Fruit fly (Drosophila melanogaster) whole organism, embryonic: ENCODE results near the gene Gr93d.

ENCODE experiments used
- ATbp ChIP-seq: fragments of 200-800 bp; sonication (Bioruptor generic); optimal IDR thresholded peaks from 2 replicates; lab custom pipeline; 2017; ENCODE audit warnings: missing biosample characterization, mild to moderate bottlenecking, missing genetic modification characterization, missing genetic modification reagents
- Asciz ChIP-seq: fragments of 200-800 bp; sonication (Bioruptor generic); optimal IDR thresholded peaks from 2 replicates; lab custom pipeline; 2017; ENCODE audit warnings: missing biosample characterization, mild to moderate bottlenecking, missing genetic modification characterization, missing genetic modification reagents
- C15 ChIP-seq: fragments of 200-800 bp; sonication (Bioruptor generic); IDR thresholded peaks from 3 replicates; pipeline ENCODE4 v1.3.6; 2022; ENCODE audit warnings: missing biosample characterization, missing genetic modification characterization
- CG10654 ChIP-seq: fragments of 200-800 bp; sonication (Bioruptor generic); optimal IDR thresholded peaks from 2 replicates; lab custom pipeline; 2016; ENCODE audit warnings: missing biosample characterization, missing genetic modification characterization
- CG10959 ChIP-seq: fragments of 200-800 bp; sonication (Bioruptor generic); IDR thresholded peaks from 2 replicates; pipeline ENCODE4 v1.3.6; 2022; ENCODE audit warnings: missing biosample characterization, missing genetic modification characterization
- CG11504 ChIP-seq: fragments of 200-800 bp; sonication (Bioruptor generic); optimal IDR thresholded peaks from 3 replicates; lab custom pipeline; 2019; ENCODE audit warnings: missing biosample characterization, mild to moderate bottlenecking, missing genetic modification characterization, moderate library complexity
- CG12659 ChIP-seq: fragments of 200-800 bp; sonication (Bioruptor generic); optimal IDR thresholded peaks from 3 replicates; lab custom pipeline; 2017; ENCODE audit warnings: mild to moderate bottlenecking, missing biosample characterization, missing genetic modification reagents, missing genetic modification characterization
- CG14667 ChIP-seq: fragments of 200-800 bp; sonication (Bioruptor generic); IDR thresholded peaks from 2 replicates; pipeline ENCODE4 v1.3.6; 2022; ENCODE audit warnings: missing biosample characterization, missing genetic modification characterization
- CG15073 ChIP-seq: fragments of 200-800 bp; sonication (Bioruptor generic); optimal IDR thresholded peaks from 2 replicates; lab custom pipeline; 2016; ENCODE audit warnings: missing biosample characterization, missing genetic modification characterization
- CG16779 ChIP-seq: fragments of 200-800 bp; sonication (Bioruptor generic); IDR thresholded peaks from 2 replicates; pipeline ENCODE4 v1.3.6; 2022; ENCODE audit warnings: missing biosample characterization, missing genetic modification characterization
- CG18764 ChIP-seq: fragments of 200-800 bp; sonication (Bioruptor generic); optimal IDR thresholded peaks from 3 replicates; lab custom pipeline; 2016; ENCODE audit warnings: missing biosample characterization, missing genetic modification characterization
- CG2678 ChIP-seq: fragments of 200-800 bp; sonication (Bioruptor generic); optimal IDR thresholded peaks from 3 replicates; lab custom pipeline; 2019; ENCODE audit warnings: missing biosample characterization, mild to moderate bottlenecking, missing genetic modification characterization, moderate library complexity
- CG33213 ChIP-seq: fragments of 200-800 bp; sonication (Bioruptor generic); optimal IDR thresholded peaks from 3 replicates; lab custom pipeline; 2016; ENCODE audit warnings: missing biosample characterization, missing genetic modification characterization
- CG3726 ChIP-seq: fragments of 200-800 bp; sonication (Bioruptor generic); IDR thresholded peaks from 3 replicates; pipeline ENCODE4, ENCODE4 v1.3.6; 2022; ENCODE audit warnings: missing biosample characterization, missing genetic modification characterization
- CG4282 ChIP-seq: fragments of 200-800 bp; sonication (Bioruptor generic); optimal IDR thresholded peaks from 2 replicates; lab custom pipeline; 2016; ENCODE audit warnings: missing biosample characterization, missing genetic modification characterization
- CG4404 ChIP-seq: fragments of 200-800 bp; sonication (Bioruptor generic); IDR thresholded peaks from 2 replicates; pipeline ENCODE4 v1.3.6; 2022; ENCODE audit warnings: missing biosample characterization, missing genetic modification characterization
- CG4424 ChIP-seq: fragments of 200-800 bp; sonication (Bioruptor generic); optimal IDR thresholded peaks from 3 replicates; lab custom pipeline; 2016; ENCODE audit warnings: missing biosample characterization, missing genetic modification characterization
- CG6689 ChIP-seq: fragments of 200-800 bp; sonication (Bioruptor generic); IDR thresholded peaks from 2 replicates; pipeline ENCODE4 v1.3.6; 2022; ENCODE audit warnings: missing biosample characterization, missing genetic modification characterization
- CG6854 ChIP-seq: fragments of 200-800 bp; sonication (Bioruptor generic); optimal IDR thresholded peaks from 3 replicates; lab custom pipeline; 2017; ENCODE audit warnings: missing biosample characterization, mild to moderate bottlenecking, missing genetic modification characterization
- CG7839 ChIP-seq: fragments of 200-800 bp; sonication (Bioruptor generic); optimal IDR thresholded peaks from 3 replicates; lab custom pipeline; 2018; ENCODE audit warnings: missing biosample characterization, mild to moderate bottlenecking, missing genetic modification characterization, moderate library complexity
- CG7987 ChIP-seq: fragments of 200-800 bp; sonication (Bioruptor generic); optimal IDR thresholded peaks from 2 replicates; lab custom pipeline; 2018; ENCODE audit warnings: missing biosample characterization, mild to moderate bottlenecking, missing genetic modification characterization, moderate library complexity
- CG8388 ChIP-seq: fragments of 200-800 bp; sonication (Bioruptor generic); optimal IDR thresholded peaks from 2 replicates; lab custom pipeline; 2019; ENCODE audit warnings: missing biosample characterization, mild to moderate bottlenecking, missing genetic modification characterization, moderate library complexity
- CG9437 ChIP-seq: fragments of 200-800 bp; sonication (Bioruptor generic); optimal IDR thresholded peaks from 2 replicates; lab custom pipeline; 2018; ENCODE audit warnings: missing biosample characterization, mild to moderate bottlenecking, missing genetic modification characterization
- CoRest ChIP-seq: fragments of 200-800 bp; sonication (Bioruptor generic); optimal IDR thresholded peaks from 3 replicates; lab custom pipeline; 2018; ENCODE audit warnings: missing biosample characterization, mild to moderate bottlenecking, missing genetic modification characterization, moderate library complexity
- D19A ChIP-seq: fragments of 200-800 bp; optimal IDR thresholded peaks from 3 replicates; lab custom pipeline; 2019; ENCODE audit warnings: missing biosample characterization, mild to moderate bottlenecking, missing genetic modification characterization, moderate library complexity
- Dfd ChIP-seq, 2 experiments: fragments of >200 bp; optimal IDR thresholded peaks; 2 replicates each; lab custom pipeline; 2017; ENCODE audit warnings: missing biosample characterization in 2 of 2, missing genetic modification characterization in 2 of 2
- Doc2 ChIP-seq: fragments of 200-800 bp; sonication (Bioruptor generic); IDR thresholded peaks from 2 replicates; pipeline ENCODE4 v1.3.6; 2022; ENCODE audit warnings: missing biosample characterization, missing genetic modification characterization
- Eip74EF ChIP-seq, 2 experiments: fragments of 200-800 bp in 1 of 2; fragments of >200 bp in 1 of 2; sonication (Bioruptor generic) in 1 of 2; optimal IDR thresholded peaks; 2 replicates each; lab custom pipeline; 2017 to 2019; ENCODE audit warnings: missing biosample characterization in 2 of 2, missing genetic modification characterization in 2 of 2, mild to moderate bottlenecking in 1 of 2, moderate library complexity in 1 of 2
- Med ChIP-seq: fragments of 200-800 bp; sonication (Bioruptor generic); peaks from one replicate; lab custom pipeline; 2016; ENCODE audit warnings: missing biosample characterization, missing genetic modification characterization, mild to moderate bottlenecking, inconsistent platforms, moderate library complexity
- Mes4 ChIP-seq: fragments of 200-800 bp; sonication (Bioruptor generic); optimal IDR thresholded peaks from 2 replicates; lab custom pipeline; 2016; ENCODE audit warnings: missing biosample characterization, missing genetic modification characterization
- NC2α ChIP-seq: fragments of 200-800 bp; sonication (Bioruptor generic); optimal IDR thresholded peaks from 2 replicates; lab custom pipeline; 2016; ENCODE audit warnings: missing biosample characterization, missing genetic modification characterization
- Rfx ChIP-seq: fragments of 200-800 bp; sonication (Bioruptor generic); IDR thresholded peaks from 2 replicates; pipeline ENCODE4 v1.3.6; 2022; ENCODE audit warnings: missing biosample characterization, missing genetic modification characterization
- Sry-β ChIP-seq: fragments of 200-800 bp; sonication (Bioruptor generic); optimal IDR thresholded peaks from 2 replicates; lab custom pipeline; 2018; ENCODE audit warnings: missing biosample characterization, mild to moderate bottlenecking, missing genetic modification characterization, moderate library complexity
- Taf1 ChIP-seq: fragments of 200-800 bp; sonication (Bioruptor generic); IDR thresholded peaks from 2 replicates; pipeline ENCODE4 v1.3.6; 2022; ENCODE audit warnings: missing biosample characterization, missing genetic modification characterization
- bab2 ChIP-seq: fragments of 200-800 bp; sonication (Bioruptor generic); optimal IDR thresholded peaks from 2 replicates; lab custom pipeline; 2016; ENCODE audit warnings: missing biosample characterization, missing genetic modification characterization
- bsh ChIP-seq, 2 experiments: fragments of 200-800 bp; sonication (Bioruptor generic); optimal IDR thresholded peaks; 2 replicates each; lab custom pipeline; 2017 to 2018; ENCODE audit warnings: mild to moderate bottlenecking in 2 of 2, missing biosample characterization in 2 of 2, missing genetic modification characterization in 2 of 2, moderate library complexity in 1 of 2
- dmrt11E ChIP-seq: fragments of 200-800 bp; sonication (Bioruptor generic); optimal IDR thresholded peaks from 3 replicates; lab custom pipeline; 2018; ENCODE audit warnings: missing biosample characterization, mild to moderate bottlenecking, missing genetic modification characterization, moderate library complexity
- ewg ChIP-seq: fragments of 200-800 bp; sonication (Bioruptor generic); optimal IDR thresholded peaks from 3 replicates; lab custom pipeline; 2017; ENCODE audit warnings: mild to moderate bottlenecking, missing biosample characterization, missing genetic modification reagents, missing genetic modification characterization
- fd3F ChIP-seq: fragments of 200-800 bp; sonication (Bioruptor generic); optimal IDR thresholded peaks from 2 replicates; lab custom pipeline; 2018; ENCODE audit warnings: missing biosample characterization, mild to moderate bottlenecking, missing genetic modification characterization, moderate library complexity
- h ChIP-seq: fragments of >200 bp; optimal IDR thresholded peaks from 2 replicates; lab custom pipeline; 2017
- lab ChIP-seq: fragments of 200-800 bp; sonication (Bioruptor generic); optimal IDR thresholded peaks from 3 replicates; lab custom pipeline; 2017; ENCODE audit warnings: missing biosample characterization, missing genetic modification characterization, mild to moderate bottlenecking, moderate library complexity, missing genetic modification reagents
- lola ChIP-seq, 3 experiments: fragments of >200 bp in 2 of 3; fragments of 200-800 bp in 1 of 3; sonication (Bioruptor generic) in 1 of 3; optimal IDR thresholded peaks; 2 replicates each; lab custom pipeline; 2017 to 2019; ENCODE audit warnings: missing biosample characterization in 3 of 3, missing genetic modification characterization in 3 of 3, mild to moderate bottlenecking in 1 of 3, moderate library complexity in 1 of 3
- lov ChIP-seq, 2 experiments: fragments of 200-800 bp in 1 of 2; fragments of >200 bp in 1 of 2; sonication (Bioruptor generic) in 1 of 2; IDR thresholded peaks in 1 of 2; optimal IDR thresholded peaks in 1 of 2; 2 replicates in 1 of 2; 3 replicates in 1 of 2; pipeline versions ENCODE4 v1.3.6 to Lab custom; 2017 to 2022; ENCODE audit warnings: missing biosample characterization in 1 of 2, missing genetic modification characterization in 1 of 2
- nerfin-1 ChIP-seq: fragments of 200-800 bp; sonication (Bioruptor generic); optimal IDR thresholded peaks from 3 replicates; lab custom pipeline; 2019; ENCODE audit warnings: missing biosample characterization, mild to moderate bottlenecking, missing genetic modification characterization, moderate library complexity
- onecut ChIP-seq: fragments of 200-800 bp; sonication (Bioruptor generic); IDR thresholded peaks from 2 replicates; pipeline ENCODE4 v1.3.6; 2022; ENCODE audit warnings: missing biosample characterization, missing genetic modification characterization
- run ChIP-seq: fragments of 200-800 bp; sonication (Bioruptor generic); optimal IDR thresholded peaks from 3 replicates; lab custom pipeline; 2018; ENCODE audit warnings: missing biosample characterization, mild to moderate bottlenecking, missing genetic modification characterization
- scrt ChIP-seq: fragments of 200-800 bp; sonication (Bioruptor generic); optimal IDR thresholded peaks from 2 replicates; lab custom pipeline; 2018; ENCODE audit warnings: missing biosample characterization, mild to moderate bottlenecking, missing genetic modification characterization, moderate library complexity
- slou ChIP-seq: fragments of 200-800 bp; sonication (Bioruptor generic); optimal IDR thresholded peaks from 3 replicates; lab custom pipeline; 2016; ENCODE audit warnings: missing biosample characterization, missing genetic modification characterization
- twi ChIP-seq: fragments of 200-800 bp; optimal IDR thresholded peaks from 2 replicates; lab custom pipeline; 2019; ENCODE audit warnings: missing biosample characterization, mild to moderate bottlenecking, missing genetic modification characterization, moderate library complexity
- vnd ChIP-seq: fragments of 200-800 bp; sonication (Bioruptor generic); IDR thresholded peaks from 3 replicates; pipeline ENCODE4 v1.3.6; 2022; ENCODE audit warnings: missing biosample characterization, missing genetic modification characterization; ENCODE audit not compliant: partially characterized antibody
- yki ChIP-seq: fragments of >200 bp; optimal IDR thresholded peaks from 3 replicates; lab custom pipeline; 2018

Gr93d gene

dm6 chr3R:21839636-21840035 is 6.8 kb downstream of the Gr93d start (continued):
- TF ChIP-seq CG18764 (no peak), lab (GFP tag; lab: Kevin White, UChicago) (peak; percentile 42), scrt (GFP tag; lab: Kevin White, UChicago) (no peak), CG10959 (GFP tag; lab: Robert Waterston, UW) (no peak), CG9437 (GFP tag; lab: Kevin White, UChicago) (peak; percentile 6), CG16779 (GFP tag; lab: Robert Waterston, UW) (no peak), ewg (GFP tag; lab: Kevin White, UChicago) (no peak), CG12659 (GFP tag; lab: Kevin White, UChicago) (peak; percentile 11), ATbp (no peak), Mes4 (GFP tag; lab: Kevin White, UChicago) (no peak), CoRest (tag; lab: Kevin White, UChicago) (peak; percentile 50), CG7987 (GFP tag; lab: Kevin White, UChicago) (no peak), vnd (no peak), CG4282 (GFP tag; lab: Kevin White, UChicago) (no peak), Taf1 (GFP tag; lab: Robert Waterston, UW) (no peak), C15 (GFP tag; lab: Robert Waterston, UW) (no peak), fd3F (GFP tag; lab: Kevin White, UChicago) (no peak), lola (GFP tag; optimal IDR thresholded peaks at IDR 0.05; lab: Kevin White, UChicago) (peak in 1 of 3 experiments; percentile 31), CG6689 (GFP tag; lab: Robert Waterston, UW) (peak; percentile 35; the same call in 1 of the 2 replicates), bab2 (no peak), CG7839 (tag; lab: Kevin White, UChicago) (peak; percentile 40), h (no peak), slou (no peak), CG10654 (no peak), NC2α (GFP tag; lab: Kevin White, UChicago) (no peak), CG33213 (GFP tag; lab: Kevin White, UChicago) (no peak), CG4424 (GFP tag; lab: Kevin White, UChicago) (peak; percentile 30), Dfd (GFP tag; optimal IDR thresholded peaks at IDR 0.05; lab: Kevin White, UChicago) (no peak), run (tag; lab: Kevin White, UChicago) (no peak), CG11504 (tag; lab: Kevin White, UChicago) (peak; percentile 75), CG6854 (GFP tag; lab: Kevin White, UChicago) (peak; percentile 33), lov (optimal IDR thresholded peaks at IDR 0.05; lab: Kevin White, UChicago) (no peak), lov (GFP tag; IDR thresholded peaks at IDR 0.05; lab: Robert Waterston, UW) (no peak), Sry-β (GFP tag; lab: Kevin White, UChicago) (no peak), twi (no peak), onecut (GFP tag; lab: Robert Waterston, UW) (no peak), bsh (GFP tag; optimal IDR thresholded peaks at IDR 0.05; lab: Kevin White, UChicago) (peak in 1 of 2 experiments; percentile 26), Med (GFP tag; lab: Kevin White, UChicago) (no peak), CG2678 (tag; lab: Kevin White, UChicago) (peak; percentile 73), CG14667 (GFP tag; lab: Robert Waterston, UW) (no peak), Rfx (no peak), Eip74EF (GFP tag; optimal IDR thresholded peaks at IDR 0.05; lab: Kevin White, UChicago) (no peak), CG8388 (GFP tag; lab: Kevin White, UChicago) (peak; percentile 15), Asciz (peak; percentile 47), dmrt11E (tag; lab: Kevin White, UChicago) (peak; percentile 22), nerfin-1 (tag; lab: Kevin White, UChicago) (no peak), CG15073 (GFP tag; lab: Kevin White, UChicago) (no peak), CG4404 (GFP tag; lab: Robert Waterston, UW) (no peak), yki (lab: Kevin White, UChicago) (no peak), Doc2 (no peak), D19A (peak; percentile 53), CG3726 (no peak)
